Worm (Caenorhabditis elegans) whole organism, L4 larva: ENCODE measurements around the gene Y46G5A.34.

Source experiments
- cey-2 ChIP-seq: sonication (generic microtip); optimal IDR thresholded peaks from 3 replicates; lab custom pipeline; 2017; ENCODE audit warnings: missing genetic modification characterization, mild to moderate bottlenecking, missing compliant biosample characterization, antibody characterized with exemption, borderline replicate concordance; ENCODE audit not compliant: insufficient read depth
- ctbp-1 ChIP-seq: fragments of 200-800 bp; sonication (Bioruptor generic); IDR thresholded peaks from 2 replicates; pipeline ENCODE4 v1.3.6; 2022; ENCODE audit warnings: missing genetic modification reagents, missing genetic modification characterization, missing compliant biosample characterization
- lin-29 ChIP-seq: fragments of 200-800 bp; sonication (Bioruptor generic); IDR thresholded peaks from 2 replicates; pipeline ENCODE4 v1.3.6; 2022; ENCODE audit warnings: missing genetic modification reagents, missing genetic modification characterization, missing compliant biosample characterization
- sdz-12 ChIP-seq: fragments of 200-800 bp; sonication (Bioruptor generic); optimal IDR thresholded peaks from 2 replicates; lab custom pipeline; 2018; ENCODE audit warnings: mild to moderate bottlenecking, missing genetic modification characterization, missing compliant biosample characterization
- unc-62 ChIP-seq, 3 experiments: fragments of 150-350 bp in 1 of 3; sonication (generic microtip); optimal IDR thresholded peaks in 2 of 3; peaks in 1 of 3; 1 replicate in 1 of 3; 2 replicates in 2 of 3; lab custom pipeline; 2014 to 2017; ENCODE audit warnings: missing biosample characterization in 3 of 3, missing genetic modification characterization in 3 of 3, missing genetic modification reagents in 3 of 3, missing genotype in 1 of 3
- zip-2 ChIP-seq: fragments of 150-350 bp; optimal IDR thresholded peaks from 2 replicates; lab custom pipeline; 2014; ENCODE audit warnings: missing biosample characterization, missing genetic modification characterization

DNA sequence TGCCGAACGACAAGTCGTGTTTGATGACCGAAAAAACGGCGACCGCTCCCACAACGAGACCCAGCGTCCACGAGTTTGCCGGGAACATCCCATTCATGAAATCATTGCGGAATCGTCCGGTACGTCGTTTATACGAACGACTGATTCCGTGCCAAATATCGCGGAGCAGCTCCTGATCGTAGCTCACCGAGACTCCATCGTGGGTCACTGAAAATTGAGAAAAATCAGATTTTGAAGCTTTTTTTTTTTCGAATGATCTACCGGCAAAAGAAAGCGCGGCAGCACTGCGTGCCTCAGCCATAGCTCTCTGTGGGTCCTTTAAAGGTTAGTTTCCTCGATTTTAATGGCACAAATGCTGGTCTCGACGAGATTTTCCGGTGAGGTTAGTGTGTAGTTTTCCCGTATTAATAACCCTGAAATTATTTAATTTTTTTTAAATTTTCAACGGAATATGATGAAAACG lies 19.6 kb downstream of the Y46G5A.34 start, which contains the start of gene cpt-1:
- TF ChIP-seq ctbp-1 (GFP tag; lab: Robert Waterston, UW) = no peak
- no peak for TF ChIP-seq sdz-12 (GFP tag; lab: Kevin White, UChicago)
- no peak for TF ChIP-seq unc-62 (GFP tag; optimal IDR thresholded peaks at IDR 0.05 in 1 of 2; lab: Kevin White, UChicago)
- TF ChIP-seq unc-62 (tag; optimal IDR thresholded peaks at IDR 0.05; lab: Kevin White, UChicago) = no peak
- no peak for TF ChIP-seq cey-2 (tag; lab: Kevin White, UChicago)
- TF ChIP-seq lin-29 = no peak
- TF ChIP-seq zip-2 (tag; lab: Kevin White, UChicago) = no peak
